Worm (Caenorhabditis elegans): ENCODE results near the gene C17H12.6.

DNA sequence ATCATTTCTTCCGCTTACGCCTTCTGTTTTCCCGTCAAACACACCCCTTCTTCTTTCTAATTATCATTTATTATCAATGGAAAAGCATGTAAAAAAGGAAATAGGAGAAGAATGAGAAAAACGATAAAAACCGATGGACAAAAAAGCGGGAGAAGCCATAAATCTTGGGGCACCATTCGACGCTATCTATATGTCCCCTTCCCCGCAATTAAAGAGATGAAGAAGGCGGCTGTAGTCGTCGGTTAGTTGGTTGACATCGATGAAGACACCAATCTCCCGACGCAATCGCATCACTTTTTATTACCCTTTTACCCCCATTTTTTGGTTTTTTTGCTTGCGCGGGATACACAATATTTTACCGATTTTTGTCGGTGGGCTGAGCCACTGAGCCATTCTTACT, 11.3 kb upstream of the C17H12.6 start:
- TF ChIP-seq med-1 (GFP tag; optimal IDR thresholded peaks at IDR 0.05; ENCODE audit: insufficient read depth) (no peak), flt-1 (GFP tag; IDR thresholded peaks at IDR 0.05) (no peak)
